Fruit fly (Drosophila melanogaster) whole organism, wandering third instar larva: ENCODE data around the gene Cpr67B.

Source experiments
- HLH106 ChIP-seq: fragments of 200-800 bp; optimal IDR thresholded peaks from 3 replicates; lab custom pipeline; 2019; ENCODE audit warnings: missing biosample characterization, mild to moderate bottlenecking, missing genetic modification characterization, moderate library complexity
- Sp1 ChIP-seq: fragments of 200-800 bp; sonication (Bioruptor generic); optimal IDR thresholded peaks from 3 replicates; lab custom pipeline; 2019; ENCODE audit warnings: missing biosample characterization, mild to moderate bottlenecking, missing genetic modification characterization, moderate library complexity
- ey ChIP-seq: fragments of 200-800 bp; sonication (Bioruptor generic); optimal IDR thresholded peaks from 2 replicates; lab custom pipeline; 2016; ENCODE audit warnings: missing biosample characterization, missing genetic modification characterization
- usp ChIP-seq: fragments of >200 bp; optimal IDR thresholded peaks from 2 replicates; lab custom pipeline; 2017; ENCODE audit warnings: missing biosample characterization, missing genetic modification characterization

DNA sequence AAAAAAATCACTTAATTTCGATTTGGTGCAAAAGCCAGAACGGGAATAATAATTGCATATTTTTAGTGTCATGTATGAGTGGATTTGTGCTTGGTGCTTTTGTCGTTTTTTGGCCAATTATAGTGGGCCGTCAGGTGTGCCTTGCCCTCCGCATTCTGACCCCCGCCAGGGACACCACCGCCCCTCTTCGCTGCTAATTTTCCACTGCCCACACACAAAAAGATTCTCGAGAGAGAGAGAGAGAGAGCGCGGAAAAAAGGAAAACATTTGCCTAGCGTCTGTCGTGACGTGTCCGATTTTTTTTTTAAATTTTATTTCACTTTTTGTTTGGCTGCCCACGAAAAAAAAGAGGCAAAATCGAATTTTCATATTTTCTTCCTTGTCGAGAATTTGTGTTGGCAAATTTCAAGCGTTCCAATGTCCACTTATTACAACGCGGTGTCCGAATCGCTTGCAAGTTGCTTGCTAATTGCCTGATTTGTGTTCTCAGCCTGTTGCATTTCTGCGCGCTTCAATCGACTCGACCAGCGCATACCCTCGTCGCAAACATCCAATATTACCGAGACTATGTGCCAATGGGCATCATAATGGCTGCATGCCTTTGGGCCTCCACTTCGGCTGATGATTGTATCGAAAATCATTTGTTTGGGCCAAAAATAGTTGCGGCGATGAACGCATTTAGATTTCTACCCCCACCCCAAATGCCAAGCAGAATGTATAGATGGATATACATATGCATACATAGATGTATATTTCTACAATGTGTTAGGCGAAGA, 27.4 kb downstream of the Cpr67B start:
- TF ChIP-seq HLH106 (tag; lab: Kevin White, UChicago): no peak
- no peak for TF ChIP-seq usp (GFP tag; lab: Kevin White, UChicago)
- no peak for TF ChIP-seq Sp1 (GFP tag; lab: Kevin White, UChicago)
- no peak for TF ChIP-seq ey (GFP tag; lab: Kevin White, UChicago)
